Fruit fly (Drosophila melanogaster): ENCODE data around the gene CG10576.

CG10576 gene

DNA sequence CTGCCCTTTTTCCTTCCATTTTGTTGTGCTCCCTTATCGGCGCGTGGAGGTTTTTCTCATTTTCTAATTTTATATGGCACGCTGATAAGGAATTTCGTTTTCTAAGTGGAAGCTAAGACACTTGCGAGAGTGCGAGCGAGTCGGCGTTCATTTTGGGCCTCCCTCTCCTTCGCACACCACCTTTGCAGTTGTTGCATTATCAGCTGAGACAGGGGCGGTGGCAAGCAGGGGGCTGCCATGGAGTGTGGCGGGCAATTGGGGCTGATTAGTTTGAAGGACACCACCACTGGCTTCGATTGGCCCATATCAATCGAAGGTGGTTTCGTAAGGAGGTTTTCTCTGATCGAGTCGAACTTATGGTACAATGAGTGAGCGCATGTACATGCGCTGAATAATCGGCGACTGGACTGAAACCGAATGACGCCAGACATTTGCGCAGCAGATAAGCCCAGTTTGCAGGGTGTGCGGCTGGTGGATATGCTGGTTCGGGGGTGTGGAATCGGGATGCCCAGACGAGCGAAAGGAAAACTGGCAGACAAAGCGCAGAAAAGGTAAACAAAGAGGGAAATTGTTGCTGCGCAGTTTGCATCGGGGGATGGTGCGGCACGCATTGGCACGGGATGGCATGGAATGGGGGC is 44.3 kb upstream of the CG10576 start:
- no peak for TF ChIP-seq sv (GFP tag; optimal IDR thresholded peaks at IDR 0.05)
- TF ChIP-seq rgr (GFP tag; optimal IDR thresholded peaks at IDR 0.05), result peak; percentile 15
- peak; percentile 11 for TF ChIP-seq OdsH (GFP tag; optimal IDR thresholded peaks at IDR 0.05)
- TF ChIP-seq usp (GFP tag; optimal IDR thresholded peaks at IDR 0.05), result no peak
- TF ChIP-seq Vsx2 (GFP tag; optimal IDR thresholded peaks at IDR 0.05; ENCODE audit: partially characterized antibody), result no peak
- TF ChIP-seq Rel (GFP tag; optimal IDR thresholded peaks at IDR 0.05), result no peak
- peak; percentile 16 for TF ChIP-seq Rel (tag; optimal IDR thresholded peaks at IDR 0.05)
- TF ChIP-seq woc (GFP tag; optimal IDR thresholded peaks at IDR 0.05), result peak; percentile 8
- peak; percentile 84 for TF ChIP-seq h (GFP tag; optimal IDR thresholded peaks at IDR 0.05)

DNA sequence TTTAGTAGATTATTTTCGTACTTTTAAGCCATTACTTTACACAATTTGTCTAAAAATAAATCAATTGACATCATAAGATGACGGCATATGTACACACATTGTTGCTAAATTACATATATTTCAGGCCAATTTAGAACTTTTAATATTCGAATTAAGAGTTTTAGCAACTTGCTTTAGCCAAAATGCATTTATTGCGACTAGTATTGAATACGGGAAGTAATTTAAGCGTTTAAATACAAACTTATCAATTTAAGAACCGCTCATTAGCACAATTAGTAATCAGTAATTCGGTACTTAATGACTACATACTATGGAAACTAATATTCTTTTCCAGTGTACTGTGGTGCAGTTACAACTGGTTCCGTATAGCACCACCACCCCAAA is 43.7 kb upstream of the CG10576 start:
- TF ChIP-seq HLH106 (tag; optimal IDR thresholded peaks at IDR 0.05) (peak; percentile 8), h (GFP tag; optimal IDR thresholded peaks at IDR 0.05) (no peak), tai (GFP tag; optimal IDR thresholded peaks at IDR 0.05) (no peak), sv (GFP tag; optimal IDR thresholded peaks at IDR 0.05) (no peak), Dfd (GFP tag; optimal IDR thresholded peaks at IDR 0.05) (no peak), Vsx2 (GFP tag; optimal IDR thresholded peaks at IDR 0.05; ENCODE audit: partially characterized antibody) (no peak), ey (GFP tag; optimal IDR thresholded peaks at IDR 0.05) (no peak), Dif (GFP tag; optimal IDR thresholded peaks at IDR 0.05; ENCODE audit: partially characterized antibody) (no peak)

DNA sequence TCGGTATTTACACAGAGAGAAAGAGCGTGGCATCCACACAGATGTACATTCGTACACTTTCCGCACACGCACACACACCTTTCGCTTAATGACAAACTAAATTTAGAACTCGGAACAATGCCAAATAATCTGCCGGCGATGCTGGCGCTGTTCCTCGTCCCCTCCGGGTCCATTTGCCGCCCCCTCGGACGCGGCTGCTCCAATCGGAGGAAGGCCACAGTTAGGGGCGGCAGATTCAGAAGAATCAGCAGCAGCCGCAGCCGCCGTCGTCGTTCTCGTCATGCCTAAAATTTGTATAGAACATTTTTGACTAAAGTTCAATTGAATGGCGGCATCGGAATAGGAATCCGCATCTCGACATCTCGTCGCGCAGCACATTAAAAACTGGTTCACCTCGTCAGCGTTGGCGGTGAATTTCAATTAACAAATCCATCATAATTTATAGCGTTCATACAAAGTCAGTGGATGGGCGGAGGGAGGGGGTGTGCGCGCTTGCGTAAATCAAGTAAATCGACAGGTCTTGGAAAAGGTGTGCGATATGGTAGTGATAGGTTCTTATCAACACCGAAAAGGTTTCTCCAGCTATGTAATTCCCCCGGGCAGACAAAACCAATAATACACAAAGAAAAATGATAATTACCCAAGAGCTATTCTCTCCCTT is 43.2 kb upstream of the CG10576 start:
- TF ChIP-seq Rel (GFP tag; optimal IDR thresholded peaks at IDR 0.05) (no peak), Rel (tag; optimal IDR thresholded peaks at IDR 0.05) (peak; percentile 92), Sp1 (GFP tag; optimal IDR thresholded peaks at IDR 0.05) (no peak)

DNA sequence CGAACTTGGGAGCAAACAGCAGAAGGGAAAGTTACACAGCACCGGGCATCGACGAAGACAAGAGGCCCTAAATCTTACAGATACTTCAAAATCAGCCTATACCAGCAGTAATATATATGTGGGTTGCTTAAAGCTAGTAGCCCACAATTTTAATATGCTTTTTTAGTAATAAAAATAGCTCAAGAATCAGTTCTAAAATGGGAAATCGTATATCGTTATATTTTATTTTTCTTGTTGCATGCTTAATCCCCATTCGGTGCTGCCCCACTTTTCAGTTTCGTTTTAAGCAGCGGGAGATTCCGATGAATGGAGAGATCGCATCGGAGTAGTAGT is 42.6 kb upstream of the CG10576 start:
- peak; percentile 28 for TF ChIP-seq rgr (GFP tag; optimal IDR thresholded peaks at IDR 0.05)
- TF ChIP-seq ey (GFP tag; optimal IDR thresholded peaks at IDR 0.05), result peak; percentile 37
- peak; percentile 26 for TF ChIP-seq woc (GFP tag; optimal IDR thresholded peaks at IDR 0.05)
- TF ChIP-seq foxo (GFP tag; optimal IDR thresholded peaks at IDR 0.05), result peak in 1 of 2 experiments; percentile 48
- peak; percentile 36 for TF ChIP-seq HLH106 (tag; optimal IDR thresholded peaks at IDR 0.05)
- TF ChIP-seq fru (GFP tag; optimal IDR thresholded peaks at IDR 0.05), result peak; percentile 69
- TF ChIP-seq pan (optimal IDR thresholded peaks at IDR 0.05), result no peak
- no peak for TF ChIP-seq CG9705 (GFP tag; optimal IDR thresholded peaks at IDR 0.05)
- no peak for TF ChIP-seq Rel (GFP tag; optimal IDR thresholded peaks at IDR 0.05)
- TF ChIP-seq Rel (tag; optimal IDR thresholded peaks at IDR 0.05), result no peak
- peak; percentile 21 for TF ChIP-seq Hnf4 (GFP tag; optimal IDR thresholded peaks at IDR 0.05)
- TF ChIP-seq br (GFP tag; optimal IDR thresholded peaks at IDR 0.05), result peak; percentile 19
- peak; percentile 42 for TF ChIP-seq h (GFP tag; optimal IDR thresholded peaks at IDR 0.05)

DNA sequence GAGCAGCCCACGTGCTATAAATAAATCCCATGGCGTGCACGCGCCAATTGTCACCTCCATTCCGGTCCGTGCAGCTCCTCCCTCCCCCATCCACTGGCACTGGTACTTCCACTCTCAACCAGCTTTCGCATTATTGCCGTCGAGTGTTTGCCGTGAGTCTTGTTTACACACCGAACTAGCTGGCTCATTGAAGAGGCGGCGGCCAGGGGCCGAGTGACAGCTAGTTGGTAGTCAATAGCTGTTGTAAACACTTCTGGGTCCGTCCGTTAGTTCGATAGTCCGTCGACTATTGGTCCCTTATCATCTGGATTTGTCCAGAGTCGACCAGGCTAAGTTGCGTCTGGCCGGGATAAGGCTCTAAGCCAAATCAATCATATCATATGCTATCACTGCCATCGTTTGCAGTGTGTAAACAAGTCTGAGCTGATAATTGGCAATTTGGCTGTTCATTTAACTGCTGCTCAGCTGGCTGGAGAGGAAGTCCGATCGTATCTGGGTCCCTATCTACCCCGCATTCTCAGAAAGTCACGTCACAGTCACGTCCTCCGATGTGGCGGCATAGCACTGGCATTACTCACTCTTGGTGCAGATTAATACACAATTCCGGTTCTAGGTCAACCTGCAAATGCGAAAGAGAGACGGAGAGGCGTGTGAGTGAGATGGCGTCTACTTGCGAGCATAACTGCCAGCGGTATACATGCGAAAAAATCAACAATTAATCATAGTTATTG is 42.0 kb upstream of the CG10576 start:
- no peak for TF ChIP-seq HLH106 (tag; optimal IDR thresholded peaks at IDR 0.05)
- no peak for TF ChIP-seq fru (GFP tag; optimal IDR thresholded peaks at IDR 0.05)
- TF ChIP-seq tai (GFP tag; optimal IDR thresholded peaks at IDR 0.05), result no peak
- TF ChIP-seq GATAd (GFP tag; optimal IDR thresholded peaks at IDR 0.05), result no peak
- TF ChIP-seq Hr78 (GFP tag; optimal IDR thresholded peaks at IDR 0.05), result no peak
- TF ChIP-seq Sp1 (GFP tag; optimal IDR thresholded peaks at IDR 0.05), result no peak
- no peak for TF ChIP-seq Hr83 (GFP tag; optimal IDR thresholded peaks at IDR 0.05; ENCODE audit: poor library complexity, severe bottlenecking)
- TF ChIP-seq N (GFP tag; optimal IDR thresholded peaks at IDR 0.05), result no peak
- TF ChIP-seq rgr (GFP tag; optimal IDR thresholded peaks at IDR 0.05), result no peak
- no peak for TF ChIP-seq psq (GFP tag; optimal IDR thresholded peaks at IDR 0.05)
- no peak for TF ChIP-seq Vsx2 (GFP tag; optimal IDR thresholded peaks at IDR 0.05; ENCODE audit: partially characterized antibody)

DNA sequence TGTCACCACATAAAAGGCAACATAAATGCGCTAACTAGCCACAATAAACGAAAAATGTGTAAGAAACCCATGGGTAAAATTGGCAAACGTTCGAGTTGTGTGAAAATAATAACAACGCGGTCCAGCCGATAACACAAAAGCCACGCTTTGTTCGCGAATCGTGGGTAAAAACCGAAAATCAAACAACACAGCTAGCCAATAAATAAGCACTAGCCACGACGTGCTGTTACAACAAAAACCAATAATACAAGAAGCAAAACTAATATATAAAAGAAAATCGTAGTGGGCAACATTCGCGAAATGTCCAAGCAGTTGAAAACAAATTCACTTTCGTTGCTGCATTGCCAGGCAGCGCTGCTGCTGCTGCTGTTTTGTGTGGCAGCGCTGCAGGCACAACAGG is 37.2 kb upstream of the CG10576 start, which contains the start of gene CG42272:
Gene CG42272, plus strand, starts transcription at position 301 of the 400 bp plus-strand sequence.
- TF ChIP-seq br (GFP tag; optimal IDR thresholded peaks at IDR 0.05) (no peak), dl (GFP tag; optimal IDR thresholded peaks at IDR 0.05; ENCODE audit: insufficient read depth in 1 of 2, partially characterized antibody in 2 of 2) (no peak), tai (GFP tag; optimal IDR thresholded peaks at IDR 0.05) (no peak), Sp1 (GFP tag; optimal IDR thresholded peaks at IDR 0.05) (no peak), Hnf4 (GFP tag; optimal IDR thresholded peaks at IDR 0.05) (no peak), ey (GFP tag; optimal IDR thresholded peaks at IDR 0.05) (no peak), h (GFP tag; optimal IDR thresholded peaks at IDR 0.05) (no peak)
